Worm (Caenorhabditis elegans): ENCODE data around the gene dhs-19.

Gene dhs-19

DNA sequence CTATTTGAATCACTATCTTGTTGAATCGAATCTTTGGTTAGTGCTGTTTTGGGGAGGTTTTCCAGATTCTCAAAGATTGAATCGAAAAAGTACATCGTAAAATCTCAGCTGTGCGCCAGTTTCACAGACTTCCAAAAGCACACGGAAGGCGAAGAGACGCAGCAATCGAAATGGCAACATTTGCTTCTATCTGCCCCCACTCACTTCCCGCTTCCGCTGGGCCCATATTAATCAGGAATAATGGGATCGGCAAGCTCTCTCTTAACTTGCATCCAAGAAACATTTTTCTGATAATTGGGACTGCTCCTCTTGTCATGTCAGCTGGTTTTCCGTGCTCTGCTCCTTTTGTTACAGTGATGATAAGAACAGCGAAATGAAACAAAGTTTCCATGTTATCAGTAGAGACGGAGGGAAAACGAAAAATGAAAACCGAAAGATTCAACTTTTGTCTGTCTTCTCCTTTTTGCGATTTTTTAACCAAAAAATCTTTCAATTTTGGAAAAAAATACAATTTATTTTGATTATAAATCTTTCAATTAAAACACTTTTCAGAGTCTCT is 45.3 kb upstream of the dhs-19 start (continued):
- TF ChIP-seq tbx-2 (tag; optimal IDR thresholded peaks at IDR 0.05): no peak
- no peak for TF ChIP-seq nhr-67 (tag; optimal IDR thresholded peaks at IDR 0.05)
- TF ChIP-seq daf-12 (tag; optimal IDR thresholded peaks at IDR 0.05): no peak
- TF ChIP-seq ceh-9 (tag; optimal IDR thresholded peaks at IDR 0.05): no peak
- no peak for TF ChIP-seq mml-1 (tag; optimal IDR thresholded peaks at IDR 0.05)

DNA sequence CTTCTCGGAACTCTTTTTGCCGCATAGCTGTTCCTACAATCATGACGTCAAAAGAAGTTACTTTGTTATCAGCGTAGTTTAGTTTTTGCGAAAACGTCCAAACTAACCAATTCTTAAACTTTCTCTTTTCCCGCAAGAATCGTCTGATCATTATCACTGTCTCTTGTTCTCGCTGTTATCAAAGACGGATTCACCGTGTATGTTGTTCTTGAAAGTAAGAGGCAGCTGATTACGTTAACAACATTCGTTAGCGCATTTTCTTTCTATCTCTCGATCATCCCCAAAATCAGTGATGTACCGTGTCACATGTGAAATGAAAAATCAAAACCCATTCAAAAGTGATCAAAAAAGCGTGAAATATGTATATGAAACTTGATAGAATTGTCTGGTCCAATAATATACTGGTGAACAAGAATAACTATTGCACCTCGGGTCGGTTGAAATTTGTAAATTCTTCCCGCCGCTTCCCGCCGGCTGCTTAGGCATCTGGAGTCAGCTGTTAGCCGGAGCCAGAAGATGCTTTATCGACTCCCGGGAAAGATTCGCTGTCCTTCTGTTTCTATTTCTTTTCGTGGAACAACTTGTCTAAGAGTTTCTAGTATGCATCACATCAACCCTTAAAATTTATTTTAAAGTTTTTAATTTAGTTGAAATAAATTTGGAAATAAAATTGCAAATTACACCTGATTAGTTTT is 44.4 kb upstream of the dhs-19 start:
- TF ChIP-seq sea-2 (GFP tag; optimal IDR thresholded peaks at IDR 0.05) (no peak), aly-2 (tag; optimal IDR thresholded peaks at IDR 0.05) (no peak), ceh-28 (tag; optimal IDR thresholded peaks at IDR 0.05) (no peak), nhr-77 (tag; optimal IDR thresholded peaks at IDR 0.05) (no peak), fos-1 (tag; optimal IDR thresholded peaks at IDR 0.05) (no peak), tbx-2 (tag; optimal IDR thresholded peaks at IDR 0.05) (no peak), eor-1 (tag; optimal IDR thresholded peaks at IDR 0.05) (no peak), lin-15B (tag; optimal IDR thresholded peaks at IDR 0.05) (no peak), nhr-25 (tag; optimal IDR thresholded peaks at IDR 0.05) (peak; percentile 34), nhr-28 (tag; optimal IDR thresholded peaks at IDR 0.05) (no peak), nhr-23 (tag; optimal IDR thresholded peaks at IDR 0.05) (peak; percentile 24), ceh-9 (tag; optimal IDR thresholded peaks at IDR 0.05) (no peak), unc-62 (GFP tag; optimal IDR thresholded peaks at IDR 0.05) (no peak), elt-2 (tag; optimal IDR thresholded peaks at IDR 0.05) (peak; percentile 92), hmg-11 (tag; optimal IDR thresholded peaks at IDR 0.05) (no peak), skn-1 (tag; optimal IDR thresholded peaks at IDR 0.05) (no peak), ceh-82 (tag; optimal IDR thresholded peaks at IDR 0.05) (no peak), lsy-12 (tag; optimal IDR thresholded peaks at IDR 0.05) (no peak), nhr-12 (tag; optimal IDR thresholded peaks at IDR 0.05) (no peak), ama-1 (optimal IDR thresholded peaks at IDR 0.05) (no peak), jun-1 (tag; optimal IDR thresholded peaks at IDR 0.05) (peak; percentile 49), snpc-4 (tag; optimal IDR thresholded peaks at IDR 0.05) (no peak), ZK546.5 (tag; optimal IDR thresholded peaks at IDR 0.05) (no peak), ztf-4 (tag; optimal IDR thresholded peaks at IDR 0.05) (no peak), zag-1 (tag; optimal IDR thresholded peaks at IDR 0.05) (no peak), daf-12 (tag; optimal IDR thresholded peaks at IDR 0.05) (no peak), fkh-2 (tag; optimal IDR thresholded peaks at IDR 0.05) (no peak), pha-4 (tag; optimal IDR thresholded peaks at IDR 0.05) (peak; percentile 13), nhr-11 (tag; optimal IDR thresholded peaks at IDR 0.05) (no peak), fkh-10 (GFP tag; optimal IDR thresholded peaks at IDR 0.05) (no peak), elt-1 (tag; optimal IDR thresholded peaks at IDR 0.05) (no peak), lin-39 (tag; optimal IDR thresholded peaks at IDR 0.05) (no peak), unc-39 (tag; optimal IDR thresholded peaks at IDR 0.05) (no peak), mdl-1 (tag; optimal IDR thresholded peaks at IDR 0.05) (no peak), R02D3.7 (tag; optimal IDR thresholded peaks at IDR 0.05) (no peak), nhr-76 (tag; optimal IDR thresholded peaks at IDR 0.05) (no peak), egl-5 (tag; optimal IDR thresholded peaks at IDR 0.05) (no peak), pqm-1 (tag; optimal IDR thresholded peaks at IDR 0.05) (peak; percentile 96), mml-1 (tag; optimal IDR thresholded peaks at IDR 0.05) (no peak), nhr-67 (tag; optimal IDR thresholded peaks at IDR 0.05) (no peak), nfya-1 (tag; optimal IDR thresholded peaks at IDR 0.05; ENCODE audit: insufficient read depth) (no peak), nhr-237 (tag; optimal IDR thresholded peaks at IDR 0.05) (no peak), elt-3 (tag; optimal IDR thresholded peaks at IDR 0.05) (peak in 1 of 3 experiments; percentile 30), nhr-43 (tag; optimal IDR thresholded peaks at IDR 0.05; ENCODE audit: poor library complexity, severe bottlenecking) (peak; percentile 65), egl-27 (tag; optimal IDR thresholded peaks at IDR 0.05) (no peak), ceh-16 (tag; optimal IDR thresholded peaks at IDR 0.05) (no peak), ztf-11 (tag; optimal IDR thresholded peaks at IDR 0.05) (no peak)
